Fruit fly (Drosophila melanogaster) whole organism: ENCODE measurements around the gene CG14352.

Experiments used
- Dll ChIP-seq: fragments of >200 bp; optimal IDR thresholded peaks from 2 replicates; lab custom pipeline; 2017
- psq ChIP-seq: fragments of >200 bp; optimal IDR thresholded peaks from 2 replicates; lab custom pipeline; 2017
- usp ChIP-seq: fragments of >200 bp; optimal IDR thresholded peaks from 2 replicates; lab custom pipeline; 2017; ENCODE audit warnings: missing biosample characterization, missing genetic modification characterization, mixed read lengths

- TF ChIP-seq psq (no peak), usp (GFP tag; lab: Kevin White, UChicago) (no peak), Dll (lab: Kevin White, UChicago) (no peak)
Measured at dm6 chr2L:1644378-1644777, 33.2 kb downstream of the CG14352 start.
